Worm (Caenorhabditis elegans): Measurements from ENCODE around the gene ZK355.3.

ZK355.3 gene

DNA sequence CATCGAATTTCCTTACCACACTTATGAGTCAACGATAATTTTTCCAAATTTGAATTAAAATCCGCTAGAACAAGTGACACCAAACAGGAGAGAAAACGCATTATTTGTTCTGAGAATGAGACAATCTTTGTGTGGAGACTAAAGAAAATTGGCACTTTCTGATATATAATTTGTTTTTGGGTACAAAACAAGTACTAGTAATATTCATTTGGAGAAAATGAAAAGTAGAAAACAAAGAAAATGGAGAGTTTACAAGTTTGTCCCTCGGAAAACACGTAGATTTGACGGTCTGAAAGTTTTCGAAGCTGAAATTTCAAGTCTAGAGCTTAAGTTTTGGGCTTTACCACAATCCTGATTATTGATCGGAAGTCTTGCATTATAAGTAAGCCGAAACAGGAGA lies 13.3 kb upstream of the ZK355.3 start, which contains the start of gene irld-66:
Gene irld-66 (minus strand): TSS at position 101 of the 400 bp plus-strand sequence.
- TF ChIP-seq blmp-1 (tag; optimal IDR thresholded peaks at IDR 0.05) (no peak), elt-3 (tag; optimal IDR thresholded peaks at IDR 0.05) (no peak), lin-32 (GFP tag; optimal IDR thresholded peaks at IDR 0.05) (no peak), drap-1 (GFP tag; optimal IDR thresholded peaks at IDR 0.05) (no peak), ceh-83 (GFP tag; optimal IDR thresholded peaks at IDR 0.05) (no peak), sem-2 (GFP tag; optimal IDR thresholded peaks at IDR 0.05) (no peak), nhr-2 (tag; optimal IDR thresholded peaks at IDR 0.05) (no peak), lin-13 (tag; optimal IDR thresholded peaks at IDR 0.05) (no peak), nhr-76 (tag; optimal IDR thresholded peaks at IDR 0.05) (no peak), lsy-2 (tag; optimal IDR thresholded peaks at IDR 0.05) (no peak), flh-1 (GFP tag; optimal IDR thresholded peaks at IDR 0.05) (no peak)

DNA sequence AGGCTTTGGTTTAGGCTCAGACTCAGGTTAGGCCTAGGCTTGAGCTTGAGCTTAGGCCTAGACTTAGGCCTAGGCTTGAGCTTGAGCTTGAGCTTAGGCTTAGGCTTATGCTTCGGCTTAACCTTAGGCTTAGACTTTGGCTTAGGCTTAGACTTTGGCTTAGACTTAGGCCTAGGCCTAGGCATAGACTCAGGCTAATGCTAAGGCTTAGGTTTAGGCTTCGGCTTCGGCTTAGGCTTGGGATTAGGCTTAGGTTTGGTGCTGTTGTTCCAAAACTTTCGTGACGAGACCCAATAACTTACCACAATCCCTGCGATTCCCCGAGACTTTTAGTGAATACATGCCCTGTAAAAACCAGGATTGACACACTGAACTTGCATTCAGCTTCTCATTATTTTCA lies 12.2 kb upstream of the ZK355.3 start:
- TF ChIP-seq unc-120 (tag; optimal IDR thresholded peaks at IDR 0.05; ENCODE audit: poor library complexity, severe bottlenecking) (no peak), ceh-39 (tag; optimal IDR thresholded peaks at IDR 0.05) (no peak), M03D4.4 (tag; optimal IDR thresholded peaks at IDR 0.05) (no peak), ces-1 (GFP tag; optimal IDR thresholded peaks at IDR 0.05) (no peak), zip-8 (tag; optimal IDR thresholded peaks at IDR 0.05) (no peak), ztf-11 (tag; optimal IDR thresholded peaks at IDR 0.05) (no peak), cnd-1 (tag; optimal IDR thresholded peaks at IDR 0.05) (no peak), hlh-1 (tag; optimal IDR thresholded peaks at IDR 0.05) (no peak), mab-5 (tag; optimal IDR thresholded peaks at IDR 0.05) (no peak), unc-62 (GFP tag; optimal IDR thresholded peaks at IDR 0.05) (no peak), tbx-8 (GFP tag; optimal IDR thresholded peaks at IDR 0.05) (no peak), mls-2 (tag; optimal IDR thresholded peaks at IDR 0.05) (no peak), bed-3 (GFP tag; optimal IDR thresholded peaks at IDR 0.05) (no peak), nhr-12 (tag; optimal IDR thresholded peaks at IDR 0.05) (no peak), blmp-1 (tag; optimal IDR thresholded peaks at IDR 0.05) (no peak)

ce11 chrII:2937852-2938251 lies 10.4 kb upstream of the ZK355.3 start, which contains the start of gene irld-65:
Gene irld-65 (minus strand): TSS chrII:2937952.
- TF ChIP-seq nhr-2 (tag; optimal IDR thresholded peaks at IDR 0.05): no peak
- TF ChIP-seq ceh-83 (GFP tag; optimal IDR thresholded peaks at IDR 0.05): no peak
- TF ChIP-seq ceh-39 (tag; optimal IDR thresholded peaks at IDR 0.05): no peak
- TF ChIP-seq lin-32 (GFP tag; optimal IDR thresholded peaks at IDR 0.05): no peak
- TF ChIP-seq bed-3 (GFP tag; optimal IDR thresholded peaks at IDR 0.05): no peak
- no peak for TF ChIP-seq ceh-43 (GFP tag; optimal IDR thresholded peaks at IDR 0.05)
- no peak for TF ChIP-seq mab-5 (tag; optimal IDR thresholded peaks at IDR 0.05)
- TF ChIP-seq elt-1 (tag; optimal IDR thresholded peaks at IDR 0.05; ENCODE audit: borderline replicate concordance, insufficient read depth): no peak
- no peak for TF ChIP-seq cnd-1 (tag; optimal IDR thresholded peaks at IDR 0.05)
- no peak for TF ChIP-seq elt-3 (tag; optimal IDR thresholded peaks at IDR 0.05)
- TF ChIP-seq hlh-1 (tag; optimal IDR thresholded peaks at IDR 0.05): no peak
- TF ChIP-seq ztf-11 (tag; optimal IDR thresholded peaks at IDR 0.05): no peak
- no peak for TF ChIP-seq nhr-237 (tag; optimal IDR thresholded peaks at IDR 0.05)

ce11 chrII:2934354-2934753 lies 6.9 kb upstream of the ZK355.3 start, which contains the start of gene irld-67:
Gene irld-67 (minus strand): TSS chrII:2934454.
- no peak for TF ChIP-seq unc-39 (tag; optimal IDR thresholded peaks at IDR 0.05)
- TF ChIP-seq pha-4 (tag; optimal IDR thresholded peaks at IDR 0.05): no peak
- TF ChIP-seq snpc-4 (tag; optimal IDR thresholded peaks at IDR 0.05): no peak
- no peak for TF ChIP-seq hlh-1 (tag; optimal IDR thresholded peaks at IDR 0.05)
- TF ChIP-seq lsy-2 (tag; optimal IDR thresholded peaks at IDR 0.05): no peak
- no peak for TF ChIP-seq nhr-2 (tag; optimal IDR thresholded peaks at IDR 0.05)
- TF ChIP-seq tbx-8 (GFP tag; optimal IDR thresholded peaks at IDR 0.05): no peak
- no peak for TF ChIP-seq sem-2 (GFP tag; optimal IDR thresholded peaks at IDR 0.05)
- no peak for TF ChIP-seq elt-1 (tag; optimal IDR thresholded peaks at IDR 0.05; ENCODE audit: borderline replicate concordance, insufficient read depth)
- TF ChIP-seq cnd-1 (tag; optimal IDR thresholded peaks at IDR 0.05): no peak
- TF ChIP-seq blmp-1 (tag; optimal IDR thresholded peaks at IDR 0.05): no peak
- TF ChIP-seq ztf-11 (tag; optimal IDR thresholded peaks at IDR 0.05): no peak
- TF ChIP-seq lin-13 (tag; optimal IDR thresholded peaks at IDR 0.05): no peak
- no peak for TF ChIP-seq unc-62 (GFP tag; optimal IDR thresholded peaks at IDR 0.05)

DNA sequence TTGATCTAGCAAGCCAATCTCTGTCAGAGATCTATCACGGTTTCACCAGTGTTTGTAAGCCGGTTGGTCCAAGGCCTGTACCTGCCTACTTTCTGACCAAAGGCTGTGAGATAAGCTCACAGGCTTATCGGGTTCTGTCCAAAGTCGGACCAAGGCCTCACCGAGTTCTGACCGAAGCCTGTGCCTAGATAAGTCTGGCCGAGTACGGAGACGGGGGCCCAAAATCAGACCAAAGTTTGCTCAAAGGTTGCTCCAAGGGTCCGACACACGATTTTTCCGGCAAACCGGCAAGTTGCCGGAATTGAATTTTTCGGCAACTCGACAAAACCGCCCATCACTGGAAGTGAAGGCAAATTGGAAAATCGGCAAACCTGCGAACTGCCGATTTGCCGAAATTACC lies 4.1 kb upstream of the ZK355.3 start:
- TF ChIP-seq elt-1 (tag; optimal IDR thresholded peaks at IDR 0.05; ENCODE audit: borderline replicate concordance, insufficient read depth): no peak
- TF ChIP-seq bed-3 (GFP tag; optimal IDR thresholded peaks at IDR 0.05): no peak
- no peak for TF ChIP-seq pha-4 (tag; optimal IDR thresholded peaks at IDR 0.05)
- TF ChIP-seq nhr-2 (tag; optimal IDR thresholded peaks at IDR 0.05): no peak
- no peak for TF ChIP-seq mep-1 (tag; optimal IDR thresholded peaks at IDR 0.05)
- TF ChIP-seq blmp-1 (tag; optimal IDR thresholded peaks at IDR 0.05): no peak
- no peak for TF ChIP-seq nhr-28 (tag; optimal IDR thresholded peaks at IDR 0.05)
- no peak for TF ChIP-seq flh-1 (GFP tag; optimal IDR thresholded peaks at IDR 0.05)
- no peak for TF ChIP-seq ceh-39 (tag; optimal IDR thresholded peaks at IDR 0.05)
